Fruit fly (Drosophila melanogaster): ENCODE data around the gene Keap1.
A peak's percentile ranks its signal among the peaks of the same experiment; 100 is the strongest.

Keap1 gene

dm6 chr3R:17042838-17043569 is 36.7 kb downstream of the Keap1 start, which contains the start of the genes bdwf and Patr-1 (continued):
- TF ChIP-seq z (GFP tag; IDR thresholded peaks at IDR 0.05): no peak
- TF ChIP-seq chif (GFP tag; optimal IDR thresholded peaks at IDR 0.05): no peak
- TF ChIP-seq CG17568 (GFP tag; optimal IDR thresholded peaks at IDR 0.05): no peak
- no peak for TF ChIP-seq CG12942 (GFP tag; optimal IDR thresholded peaks at IDR 0.05)
- no peak for TF ChIP-seq ftz-f1 (GFP tag; optimal IDR thresholded peaks at IDR 0.05)
- no peak for TF ChIP-seq org-1 (GFP tag; optimal IDR thresholded peaks at IDR 0.05)
- TF ChIP-seq CG15011 (GFP tag; optimal IDR thresholded peaks at IDR 0.05): no peak
- TF ChIP-seq CG33557 (GFP tag; optimal IDR thresholded peaks at IDR 0.05): no peak
- TF ChIP-seq Awh (GFP tag; IDR thresholded peaks at IDR 0.05): no peak
- no peak for TF ChIP-seq repo (GFP tag; optimal IDR thresholded peaks at IDR 0.05)
- no peak for TF ChIP-seq Hr51 (GFP tag; optimal IDR thresholded peaks at IDR 0.05)
- TF ChIP-seq ems (GFP tag; optimal IDR thresholded peaks at IDR 0.05): no peak
- no peak for TF ChIP-seq kay (GFP tag; optimal IDR thresholded peaks at IDR 0.05)
- no peak for TF ChIP-seq Dfd (GFP tag; optimal IDR thresholded peaks at IDR 0.05)
- no peak for TF ChIP-seq en (GFP tag; optimal IDR thresholded peaks at IDR 0.05)
- peak; percentile 41 for TF ChIP-seq CG13424 (tag; optimal IDR thresholded peaks at IDR 0.05)
- no peak for TF ChIP-seq jing (GFP tag; optimal IDR thresholded peaks at IDR 0.05)
- TF ChIP-seq CG5180 (GFP tag; optimal IDR thresholded peaks at IDR 0.05): no peak
- no peak for TF ChIP-seq Taf1 (GFP tag; IDR thresholded peaks at IDR 0.05)
- no peak for TF ChIP-seq CG2199 (GFP tag; IDR thresholded peaks at IDR 0.05)
- no peak for TF ChIP-seq shn (GFP tag; optimal IDR thresholded peaks at IDR 0.05)
- no peak for TF ChIP-seq caup (GFP tag; optimal IDR thresholded peaks at IDR 0.05; ENCODE audit: severe bottlenecking)
- peak; percentile 25 for TF ChIP-seq lbe (GFP tag; optimal IDR thresholded peaks at IDR 0.05)
- no peak for TF ChIP-seq fd102C (GFP tag; optimal IDR thresholded peaks at IDR 0.05)
- no peak for TF ChIP-seq kah (GFP tag; optimal IDR thresholded peaks at IDR 0.05)
- peak; percentile 53 for TF ChIP-seq CG9727 (GFP tag; optimal IDR thresholded peaks at IDR 0.05)
- TF ChIP-seq CG34224 (GFP tag; IDR thresholded peaks at IDR 0.05; ENCODE audit: partially characterized antibody): peak; percentile 89
- no peak for TF ChIP-seq CG11085 (GFP tag; IDR thresholded peaks at IDR 0.05)
- TF ChIP-seq Hand (GFP tag; optimal IDR thresholded peaks at IDR 0.05): no peak
- TF ChIP-seq CG11093 (GFP tag; IDR thresholded peaks at IDR 0.05): no peak
- TF ChIP-seq CG7745 (tag; optimal IDR thresholded peaks at IDR 0.05): no peak
- TF ChIP-seq Trl (optimal IDR thresholded peaks at IDR 0.05): no peak
- no peak for TF ChIP-seq Trl (GFP tag; optimal IDR thresholded peaks at IDR 0.05)
- no peak for TF ChIP-seq Atf3 (GFP tag; optimal IDR thresholded peaks at IDR 0.05)
- peak; percentile 93 for TF ChIP-seq vnd (GFP tag; IDR thresholded peaks at IDR 0.05; ENCODE audit: partially characterized antibody)
- no peak; the same call in 1 of the 2 replicates for TF ChIP-seq NFAT (GFP tag; IDR thresholded peaks at IDR 0.05)
- no peak for TF ChIP-seq Myb (GFP tag; optimal IDR thresholded peaks at IDR 0.05)
- TF ChIP-seq Oaz (GFP tag; IDR thresholded peaks at IDR 0.05): no peak
- no peak for TF ChIP-seq CG7928 (GFP tag; optimal IDR thresholded peaks at IDR 0.05)
- no peak for TF ChIP-seq vfl (GFP tag; optimal IDR thresholded peaks at IDR 0.05)
- no peak for TF ChIP-seq ro (GFP tag; IDR thresholded peaks at IDR 0.05)
- no peak for TF ChIP-seq CkIIα-i1 (GFP tag; IDR thresholded peaks at IDR 0.05)
- TF ChIP-seq CG9797 (GFP tag; optimal IDR thresholded peaks at IDR 0.05): no peak
- no peak for TF ChIP-seq CG3065 (GFP tag; optimal IDR thresholded peaks at IDR 0.05)
- no peak for TF ChIP-seq CG4360 (GFP tag; IDR thresholded peaks at IDR 0.05)
- TF ChIP-seq CG30431 (GFP tag; optimal IDR thresholded peaks at IDR 0.05): no peak
- no peak for TF ChIP-seq pros (GFP tag; optimal IDR thresholded peaks at IDR 0.05)
- no peak for TF ChIP-seq CG12236 (GFP tag; optimal IDR thresholded peaks at IDR 0.05)
- no peak for TF ChIP-seq Asciz (GFP tag; optimal IDR thresholded peaks at IDR 0.05)
- TF ChIP-seq run (tag; optimal IDR thresholded peaks at IDR 0.05): no peak
- peak; percentile 0 for TF ChIP-seq CG12155 (GFP tag; optimal IDR thresholded peaks at IDR 0.05)

Measured in whole organism, embryonic.